Fruit fly (Drosophila melanogaster): Measurements from ENCODE around the gene rux.

rux gene

DNA sequence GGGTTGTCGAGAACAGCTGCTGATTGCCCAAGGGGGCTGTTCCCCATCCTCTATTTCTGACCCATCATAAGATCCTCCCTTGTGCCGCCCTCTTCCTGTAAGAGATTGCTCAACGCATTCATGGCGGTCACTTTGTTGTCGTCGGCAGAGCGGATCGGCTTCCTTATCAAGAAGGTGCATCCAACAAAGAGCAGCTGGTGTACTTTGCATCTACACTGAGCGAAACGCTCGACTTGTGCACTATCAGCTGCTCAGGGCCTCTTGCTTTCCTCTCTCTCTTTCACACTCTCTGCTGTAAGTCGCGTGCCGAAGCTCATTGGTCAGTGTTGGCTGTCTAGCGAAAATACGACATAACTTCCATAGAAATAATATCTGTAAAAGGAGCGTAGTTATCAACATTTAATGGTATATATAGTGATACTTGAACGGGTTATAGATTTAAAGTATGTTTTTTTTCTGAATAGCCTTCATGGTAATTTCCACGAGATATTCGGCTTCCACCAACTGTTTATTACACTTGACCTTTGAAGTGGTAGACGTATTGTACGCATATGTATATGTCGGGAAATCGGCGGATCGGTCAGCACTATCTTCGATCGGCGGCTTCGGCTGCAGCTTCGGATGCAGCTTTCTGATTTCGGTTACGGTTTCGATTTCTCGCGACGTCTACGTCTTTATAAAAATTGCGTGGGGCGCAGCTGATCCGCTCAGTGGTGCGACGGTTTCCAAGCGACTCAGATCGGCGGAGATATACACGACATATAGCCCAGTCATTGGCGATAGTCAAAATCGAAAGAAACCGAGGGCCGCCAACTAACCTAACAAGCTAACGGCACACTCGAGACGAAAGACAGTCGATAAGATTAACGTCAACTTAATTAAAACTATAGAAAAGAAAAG, 49.3 kb downstream of the rux start, which contains the start of gene CG5966:
Gene CG5966 (plus strand): TSS at position 704 of the 900 bp plus-strand sequence.
- TF ChIP-seq CG5204 (GFP tag; optimal IDR thresholded peaks at IDR 0.05): no peak
- TF ChIP-seq ovo (GFP tag; optimal IDR thresholded peaks at IDR 0.05): peak; percentile 25
- peak; percentile 33 for TF ChIP-seq Hr96 (GFP tag; optimal IDR thresholded peaks at IDR 0.05)
- TF ChIP-seq kay (GFP tag; ENCODE audit: borderline replicate concordance): peak; percentile 67
- no peak for TF ChIP-seq CG1620 (GFP tag; optimal IDR thresholded peaks at IDR 0.05)

DNA sequence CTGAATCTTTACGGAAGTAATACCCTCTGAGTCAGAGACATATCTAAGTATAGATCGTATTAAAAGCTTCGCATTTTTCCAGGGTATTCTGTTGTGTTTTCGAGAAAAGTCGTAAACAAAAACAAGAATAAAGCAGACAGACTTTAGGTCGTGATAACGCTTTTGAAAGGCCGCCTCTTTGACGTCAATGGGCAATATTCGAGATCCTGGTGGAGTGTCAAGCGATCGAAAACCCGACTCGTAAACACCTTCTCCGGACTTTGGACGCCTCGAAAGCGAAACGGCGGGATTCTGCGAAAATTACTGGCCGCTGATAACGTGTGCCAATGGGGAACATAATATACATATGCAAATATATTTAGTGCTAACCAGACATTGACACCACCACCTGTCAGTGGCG, 50.2 kb downstream of the rux start:
- peak; percentile 89 for TF ChIP-seq kay (GFP tag; ENCODE audit: borderline replicate concordance)
- no peak for TF ChIP-seq Clk (GFP tag; optimal IDR thresholded peaks at IDR 0.05)
- no peak for TF ChIP-seq pad (GFP tag; optimal IDR thresholded peaks at IDR 0.05)

Data from whole organism, adult.